Worm (Caenorhabditis elegans): ENCODE measurements around the gene T28C6.5.

The T28C6.5 gene

DNA sequence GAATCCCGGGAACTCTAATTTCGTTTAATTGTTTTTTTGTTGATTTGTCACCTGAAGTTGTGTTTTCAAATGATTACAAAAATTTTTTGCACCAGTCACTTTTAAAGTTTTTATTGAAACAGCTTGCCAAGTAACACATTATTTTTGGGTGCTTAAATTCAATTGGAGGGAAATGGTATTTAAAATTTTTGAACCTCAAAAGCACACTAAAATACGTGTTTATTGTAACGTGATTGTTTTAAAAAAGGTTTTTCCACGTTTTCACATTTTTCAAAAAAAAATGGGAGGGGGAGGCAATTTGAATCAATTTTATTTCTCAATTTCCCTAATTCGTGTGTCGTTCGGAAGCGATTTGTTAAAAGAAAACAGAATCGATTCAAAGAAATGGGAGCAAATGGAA, at the start of gene T28C6.5:
TSS of gene T28C6.5 (plus strand) at position 301 of the 400 bp plus-strand sequence.
- no peak for TF ChIP-seq unc-62 (GFP tag; optimal IDR thresholded peaks at IDR 0.05)
- TF ChIP-seq unc-86 (tag; optimal IDR thresholded peaks at IDR 0.05), result no peak
- TF ChIP-seq nhr-76 (tag; optimal IDR thresholded peaks at IDR 0.05), result no peak
- no peak for TF ChIP-seq fkh-10 (GFP tag; optimal IDR thresholded peaks at IDR 0.05)
- no peak for TF ChIP-seq unc-30 (tag; optimal IDR thresholded peaks at IDR 0.05)
- TF ChIP-seq Y116A8C.19 (tag; optimal IDR thresholded peaks at IDR 0.05; ENCODE audit: borderline replicate concordance), result no peak
- TF ChIP-seq nhr-28 (tag; optimal IDR thresholded peaks at IDR 0.05), result no peak
- no peak for TF ChIP-seq ama-1 (optimal IDR thresholded peaks at IDR 0.05)
- no peak for TF ChIP-seq nhr-12 (tag; optimal IDR thresholded peaks at IDR 0.05)
- no peak for TF ChIP-seq mep-1 (tag; optimal IDR thresholded peaks at IDR 0.05)
- no peak for TF ChIP-seq nhr-19 (GFP tag; conservative IDR thresholded peaks at IDR 0.05)
- no peak for TF ChIP-seq snpc-4 (tag; optimal IDR thresholded peaks at IDR 0.05)
- TF ChIP-seq ztf-11 (tag; optimal IDR thresholded peaks at IDR 0.05), result no peak
- TF ChIP-seq nhr-90 (tag; optimal IDR thresholded peaks at IDR 0.05; ENCODE audit: poor library complexity), result no peak
- TF ChIP-seq lin-15B (tag; optimal IDR thresholded peaks at IDR 0.05), result no peak
- no peak for TF ChIP-seq lin-39 (tag; optimal IDR thresholded peaks at IDR 0.05)
- TF ChIP-seq skn-1 (tag; optimal IDR thresholded peaks at IDR 0.05), result no peak
- no peak for TF ChIP-seq tlp-1 (tag; optimal IDR thresholded peaks at IDR 0.05)

DNA sequence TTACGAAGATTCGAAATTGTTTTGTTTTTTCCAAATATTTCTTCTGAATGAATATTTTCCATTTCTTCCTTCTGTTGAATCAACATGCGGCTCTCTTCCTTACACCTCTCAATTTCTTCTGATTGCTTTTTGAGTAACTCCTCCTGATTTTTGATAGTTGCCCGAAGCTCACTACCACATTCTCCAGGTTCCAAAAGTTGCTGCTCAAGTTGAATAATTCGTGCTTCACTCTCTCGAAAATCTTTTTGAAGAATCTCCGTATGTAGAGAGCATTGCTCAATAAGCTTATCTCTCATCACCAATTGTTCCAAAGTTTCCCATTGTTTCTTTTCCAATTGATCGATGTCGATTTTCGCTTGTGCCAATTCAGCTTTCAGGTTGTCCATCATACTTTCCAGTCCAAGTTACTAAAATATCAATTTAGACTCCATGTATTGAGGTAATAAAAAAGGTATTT, 48.4 kb upstream of the T28C6.5 start, which contains the start of gene F20C5.6:
TSS of gene F20C5.6 (minus strand) at position 407 of the 457 bp plus-strand sequence.
- TF ChIP-seq elt-3 (tag; optimal IDR thresholded peaks at IDR 0.05) (no peak), efl-1 (optimal IDR thresholded peaks at IDR 0.05) (no peak), efl-1 (GFP tag; optimal IDR thresholded peaks at IDR 0.05 in 1 of 2) (peak in 1 of 2 experiments; percentile 26), nhr-28 (tag; optimal IDR thresholded peaks at IDR 0.05) (no peak)

DNA sequence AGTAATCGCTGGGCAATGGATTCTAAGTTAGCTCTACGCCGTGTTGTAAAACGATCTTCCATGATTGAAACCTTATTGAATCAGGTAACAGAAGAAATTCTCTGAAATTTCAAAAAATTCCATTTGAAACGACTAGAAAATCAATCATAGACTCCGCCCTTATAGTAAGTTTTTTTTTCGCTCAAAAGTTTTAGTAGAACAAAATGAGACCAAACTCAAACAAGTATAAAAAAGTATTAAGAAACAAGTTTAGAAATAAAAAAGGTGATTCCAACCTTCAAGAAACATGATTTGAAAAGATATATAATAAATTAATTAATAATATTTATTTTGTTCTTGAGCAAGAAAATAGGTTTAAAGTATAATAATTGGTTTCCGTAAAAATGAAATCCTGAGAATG, 43.2 kb upstream of the T28C6.5 start, which contains the start of gene C33D9.6:
TSS of gene C33D9.6 (minus strand) at position 101 of the 400 bp plus-strand sequence.
- TF ChIP-seq ztf-11 (tag; optimal IDR thresholded peaks at IDR 0.05), result no peak
- no peak for TF ChIP-seq unc-98 (GFP tag; IDR thresholded peaks at IDR 0.05)
- no peak for TF ChIP-seq sox-4 (tag; optimal IDR thresholded peaks at IDR 0.05)
- TF ChIP-seq ceh-90 (tag; optimal IDR thresholded peaks at IDR 0.05), result no peak
- no peak for TF ChIP-seq nhr-19 (GFP tag; conservative IDR thresholded peaks at IDR 0.05)
- TF ChIP-seq C04F5.9 (tag; optimal IDR thresholded peaks at IDR 0.05), result no peak
- no peak for TF ChIP-seq tbx-2 (tag; optimal IDR thresholded peaks at IDR 0.05)
- TF ChIP-seq egl-13 (tag; optimal IDR thresholded peaks at IDR 0.05), result no peak
- no peak for TF ChIP-seq isw-1 (GFP tag; IDR thresholded peaks at IDR 0.05)
- TF ChIP-seq pqm-1 (tag; optimal IDR thresholded peaks at IDR 0.05), result no peak
- no peak for TF ChIP-seq nhr-84 (tag; optimal IDR thresholded peaks at IDR 0.05)
- no peak for TF ChIP-seq pag-3 (tag; optimal IDR thresholded peaks at IDR 0.05; ENCODE audit: borderline replicate concordance, insufficient read depth)
- no peak for TF ChIP-seq C34B4.2 (tag; optimal IDR thresholded peaks at IDR 0.05)
- TF ChIP-seq nhr-11 (tag; optimal IDR thresholded peaks at IDR 0.05), result no peak
- no peak for TF ChIP-seq snpc-4 (tag; optimal IDR thresholded peaks at IDR 0.05)
- TF ChIP-seq unc-30 (tag; optimal IDR thresholded peaks at IDR 0.05), result no peak

DNA sequence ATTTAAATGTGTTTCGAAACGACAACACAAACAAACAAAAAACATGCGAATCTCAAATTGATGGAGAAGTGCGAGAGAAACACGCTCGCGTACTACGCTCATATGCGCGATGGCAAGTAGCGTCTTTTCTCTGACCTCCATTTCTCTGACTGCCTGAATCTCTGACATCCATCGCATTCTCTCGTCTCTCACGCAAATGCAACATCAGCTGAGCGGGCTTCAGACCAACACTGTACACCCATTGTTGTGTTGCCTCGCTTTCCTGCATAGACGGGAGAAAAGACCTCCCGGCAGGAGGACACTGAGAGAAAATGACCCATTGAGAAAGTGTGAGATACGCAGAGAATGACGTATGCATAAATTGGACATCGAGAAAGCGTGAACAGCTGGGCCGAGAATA, 39.1 kb upstream of the T28C6.5 start:
- TF ChIP-seq nhr-12 (tag; optimal IDR thresholded peaks at IDR 0.05) (no peak), ceh-63 (GFP tag; optimal IDR thresholded peaks at IDR 0.05) (no peak), nhr-71 (tag; optimal IDR thresholded peaks at IDR 0.05) (peak; percentile 86), ceh-82 (tag; optimal IDR thresholded peaks at IDR 0.05) (peak; percentile 7 to 70 (median 18)), fkh-8 (tag; optimal IDR thresholded peaks at IDR 0.05) (no peak), rnt-1 (tag; optimal IDR thresholded peaks at IDR 0.05) (peak; percentile 62), unc-62 (GFP tag; optimal IDR thresholded peaks at IDR 0.05) (no peak), aha-1 (tag; optimal IDR thresholded peaks at IDR 0.05) (no peak), lin-39 (tag; optimal IDR thresholded peaks at IDR 0.05) (no peak), ztf-11 (tag; optimal IDR thresholded peaks at IDR 0.05) (peak in 1 of 2 experiments; percentile 31), snpc-4 (tag; optimal IDR thresholded peaks at IDR 0.05) (peak; percentile 23), ama-1 (optimal IDR thresholded peaks at IDR 0.05) (no peak), sptf-1 (tag; optimal IDR thresholded peaks at IDR 0.05) (no peak), grh-1 (GFP tag; IDR thresholded peaks at IDR 0.05) (no peak), snu-23 (GFP tag; optimal IDR thresholded peaks at IDR 0.05) (peak; percentile 84), efl-1 (optimal IDR thresholded peaks at IDR 0.05) (peak; percentile 68 to 70), efl-1 (GFP tag; optimal IDR thresholded peaks at IDR 0.05 in 1 of 2) (peak; percentile 32 to 94), ceh-8 (GFP tag; optimal IDR thresholded peaks at IDR 0.05) (no peak), skn-1 (tag; optimal IDR thresholded peaks at IDR 0.05) (peak; percentile 49), zip-4 (GFP tag; optimal IDR thresholded peaks at IDR 0.05) (no peak), nhr-237 (tag; optimal IDR thresholded peaks at IDR 0.05) (peak; percentile 32), lin-35 (GFP tag; optimal IDR thresholded peaks at IDR 0.05) (peak; percentile 52 to 83), hlh-17 (GFP tag; optimal IDR thresholded peaks at IDR 0.05; ENCODE audit: borderline replicate concordance) (no peak), fos-1 (tag; optimal IDR thresholded peaks at IDR 0.05) (no peak)
